Fruit fly (Drosophila melanogaster) S2 (cell line): ENCODE data around the gene Polr1B.
"Not testable (repeated sequence)": the region's sequence is repeated elsewhere in the genome, so short reads cannot be mapped to it uniquely, and the experiment has no call there.

Experiments
- CG8478 ChIP-seq: fragments of >200 bp; optimal IDR thresholded peaks from 2 replicates; lab custom pipeline; 2018
- CTCF ChIP-seq, 2 experiments: fragments of >200 bp; optimal IDR thresholded peaks; 2 replicates each; lab custom pipeline; 2018

Polr1B gene

dm6 chr2L:430820-431628 lies 26.9 kb downstream of the Polr1B start, which contains the start of gene ex:
Gene ex (plus strand): TSS chr2L:431227.
- TF ChIP-seq CTCF (optimal IDR thresholded peaks at IDR 0.05; lab: Kevin White, UChicago) (peak in 1 of 2 experiments; percentile 24), CG8478 (lab: Kevin White, UChicago) (no peak)

- TF ChIP-seq CG8478 (lab: Kevin White, UChicago) (no peak), CTCF (optimal IDR thresholded peaks at IDR 0.05; lab: Kevin White, UChicago) (no peak)
Observed at dm6 chr2L:431629-431984, 27.5 kb downstream of the Polr1B start.

- no peak for TF ChIP-seq CTCF (optimal IDR thresholded peaks at IDR 0.05; lab: Kevin White, UChicago)
- TF ChIP-seq CG8478 (lab: Kevin White, UChicago), result no peak
Observed at dm6 chr2L:432119-432518, 28.0 kb downstream of the Polr1B start.

dm6 chr2L:434439-434838 lies 30.4 kb downstream of the Polr1B start:
- no peak for TF ChIP-seq CG8478 (lab: Kevin White, UChicago)
- TF ChIP-seq CTCF (optimal IDR thresholded peaks at IDR 0.05; lab: Kevin White, UChicago), result no peak

dm6 chr2L:435311-435806 lies 31.3 kb downstream of the Polr1B start:
- TF ChIP-seq CTCF (optimal IDR thresholded peaks at IDR 0.05; lab: Kevin White, UChicago), result no peak
- no peak for TF ChIP-seq CG8478 (lab: Kevin White, UChicago)

dm6 chr2L:437498-437897 lies 33.4 kb downstream of the Polr1B start:
- TF ChIP-seq CTCF (optimal IDR thresholded peaks at IDR 0.05; lab: Kevin White, UChicago) (no peak), CG8478 (lab: Kevin White, UChicago) (no peak)

dm6 chr2L:439339-439738 lies 35.3 kb downstream of the Polr1B start:
- TF ChIP-seq CTCF (optimal IDR thresholded peaks at IDR 0.05; lab: Kevin White, UChicago), result no peak
- TF ChIP-seq CG8478 (lab: Kevin White, UChicago), result no peak

- no peak for TF ChIP-seq CTCF (optimal IDR thresholded peaks at IDR 0.05; lab: Kevin White, UChicago)
- no peak for TF ChIP-seq CG8478 (lab: Kevin White, UChicago)
Observed at dm6 chr2L:440638-441454, 36.8 kb downstream of the Polr1B start.

- TF ChIP-seq CG8478 (lab: Kevin White, UChicago) (no peak), CTCF (optimal IDR thresholded peaks at IDR 0.05; lab: Kevin White, UChicago) (no peak)
Observed at dm6 chr2L:441455-441730, 37.3 kb downstream of the Polr1B start.

dm6 chr2L:441927-442691 lies 38.0 kb downstream of the Polr1B start:
- no peak for TF ChIP-seq CTCF (optimal IDR thresholded peaks at IDR 0.05; lab: Kevin White, UChicago)
- no peak for TF ChIP-seq CG8478 (lab: Kevin White, UChicago)

- TF ChIP-seq CG8478 (lab: Kevin White, UChicago) (no peak), CTCF (optimal IDR thresholded peaks at IDR 0.05; lab: Kevin White, UChicago) (no peak)
Observed at dm6 chr2L:447124-447523, 43.0 kb downstream of the Polr1B start.

dm6 chr2L:451705-452472 lies 47.8 kb downstream of the Polr1B start:
- TF ChIP-seq CTCF (optimal IDR thresholded peaks at IDR 0.05; lab: Kevin White, UChicago), result no peak
- TF ChIP-seq CG8478 (lab: Kevin White, UChicago), result no peak

- no peak for TF ChIP-seq CG8478 (lab: Kevin White, UChicago)
- peak in 1 of 2 experiments; percentile 39 for TF ChIP-seq CTCF (optimal IDR thresholded peaks at IDR 0.05; lab: Kevin White, UChicago)
Observed at dm6 chr2L:452872-453271, 48.8 kb downstream of the Polr1B start, which contains the start of the genes crq and shv. Gene crq (minus strand): TSS chr2L:453024. Gene shv (plus strand): TSS chr2L:453108.

dm6 chr2L:455274-455673 lies 51.2 kb downstream of the Polr1B start, which contains the start of gene CG4133:
Gene CG4133 (plus strand): TSS chr2L:455531.
- not testable (repeated sequence) for TF ChIP-seq CTCF (optimal IDR thresholded peaks at IDR 0.05; lab: Kevin White, UChicago); CG8478 (lab: Kevin White, UChicago)
